Worm (Caenorhabditis elegans) whole organism, L3 larva: ENCODE results near the gene Y54G2A.49.

ENCODE experiments used
- mdl-1 ChIP-seq: fragments of 150-350 bp; optimal IDR thresholded peaks from 2 replicates; lab custom pipeline; 2014; ENCODE audit warnings: missing biosample characterization, missing genetic modification characterization
- nhr-76 ChIP-seq: fragments of 150-350 bp; sonication (generic microtip); optimal IDR thresholded peaks from 5 replicates; lab custom pipeline; 2014; ENCODE audit warnings: missing biosample characterization, missing genetic modification characterization
- snpc-4 ChIP-seq: fragments of 150-350 bp; optimal IDR thresholded peaks from 2 replicates; lab custom pipeline; 2014; ENCODE audit warnings: missing biosample characterization, missing genetic modification characterization
- unc-62 ChIP-seq: fragments of 150-350 bp; sonication (generic microtip); optimal IDR thresholded peaks from 4 replicates; lab custom pipeline; 2014; ENCODE audit warnings: missing biosample characterization, missing genetic modification reagents, missing genetic modification characterization
- zag-1 ChIP-seq: fragments of 150-350 bp; optimal IDR thresholded peaks from 2 replicates; lab custom pipeline; 2014; ENCODE audit warnings: missing biosample characterization, missing genetic modification characterization

- TF ChIP-seq snpc-4 (tag; lab: Kevin White, UChicago) (no peak), unc-62 (GFP tag; lab: Kevin White, UChicago) (no peak), nhr-76 (tag; lab: Kevin White, UChicago) (no peak), mdl-1 (tag; lab: Kevin White, UChicago) (no peak), zag-1 (no peak)
Measured at ce11 chrIV:2841260-2841659, 11.8 kb downstream of the Y54G2A.49 start, which contains the start of gene clec-83.
